Fruit fly (Drosophila melanogaster) whole organism, embryonic: ENCODE data around the gene CG14718.
A peak's percentile ranks its signal among the peaks of the same experiment; 100 is the strongest.

ENCODE experiments used
- Asciz ChIP-seq: fragments of 200-800 bp; sonication (Bioruptor generic); optimal IDR thresholded peaks from 2 replicates; lab custom pipeline; 2017; ENCODE audit warnings: missing biosample characterization, mild to moderate bottlenecking, missing genetic modification characterization, missing genetic modification reagents
- Atf6 ChIP-seq: fragments of 200-800 bp; sonication (Bioruptor generic); IDR thresholded peaks from 2 replicates; pipeline ENCODE4 v1.3.6; 2022; ENCODE audit warnings: missing biosample characterization, missing genetic modification characterization
- CG10543 ChIP-seq: fragments of 200-800 bp; sonication (Bioruptor generic); optimal IDR thresholded peaks from 3 replicates; lab custom pipeline; 2017; ENCODE audit warnings: missing biosample characterization, mild to moderate bottlenecking, missing genetic modification characterization, moderate library complexity
- CG11504 ChIP-seq: fragments of 200-800 bp; sonication (Bioruptor generic); optimal IDR thresholded peaks from 3 replicates; lab custom pipeline; 2019; ENCODE audit warnings: missing biosample characterization, mild to moderate bottlenecking, missing genetic modification characterization, moderate library complexity
- CG18764 ChIP-seq: fragments of 200-800 bp; sonication (Bioruptor generic); optimal IDR thresholded peaks from 3 replicates; lab custom pipeline; 2016; ENCODE audit warnings: missing biosample characterization, missing genetic modification characterization
- CG34376 ChIP-seq: fragments of 200-800 bp; sonication (Bioruptor generic); optimal IDR thresholded peaks from 2 replicates; lab custom pipeline; 2018; ENCODE audit warnings: missing biosample characterization, mild to moderate bottlenecking, missing genetic modification characterization
- CG4360 ChIP-seq: fragments of 200-800 bp; sonication (Bioruptor generic); IDR thresholded peaks from 2 replicates; pipeline ENCODE4 v1.3.6; 2022; ENCODE audit warnings: missing biosample characterization, missing genetic modification characterization
- CG5180 ChIP-seq: fragments of 200-800 bp; sonication (Bioruptor generic); optimal IDR thresholded peaks from 3 replicates; lab custom pipeline; 2017; ENCODE audit warnings: missing biosample characterization, missing genetic modification characterization, mild to moderate bottlenecking, moderate library complexity, missing genetic modification reagents
- CG6175 ChIP-seq: fragments of 200-800 bp; sonication (Bioruptor generic); IDR thresholded peaks from 3 replicates; pipeline ENCODE4 v1.3.6; 2022; ENCODE audit warnings: missing biosample characterization, missing genetic modification characterization
- CG8478 ChIP-seq: fragments of >200 bp; optimal IDR thresholded peaks from 2 replicates; lab custom pipeline; 2018
- Deaf1 ChIP-seq: fragments of 200-800 bp; optimal IDR thresholded peaks from 3 replicates; lab custom pipeline; 2019; ENCODE audit warnings: missing biosample characterization, mild to moderate bottlenecking, missing genetic modification characterization, moderate library complexity
- Doc3 ChIP-seq: fragments of 200-800 bp; sonication (Bioruptor generic); IDR thresholded peaks from 3 replicates; pipeline ENCODE4 v1.3.6; 2022; ENCODE audit warnings: missing biosample characterization, missing genetic modification characterization; ENCODE audit not compliant: partially characterized antibody
- Ets65A ChIP-seq: fragments of 200-800 bp; sonication (Bioruptor generic); peaks from one replicate; lab custom pipeline; 2016; ENCODE audit warnings: missing biosample characterization, missing genetic modification characterization
- Fer1 ChIP-seq: fragments of 200-800 bp; sonication (Bioruptor generic); optimal IDR thresholded peaks from 2 replicates; lab custom pipeline; 2017; ENCODE audit warnings: missing biosample characterization, mild to moderate bottlenecking, missing genetic modification characterization
- H2.0 ChIP-seq: fragments of 200-800 bp; sonication (Bioruptor generic); IDR thresholded peaks from 2 replicates; pipeline ENCODE4 v1.3.6; 2022; ENCODE audit warnings: missing biosample characterization, missing genetic modification characterization
- HmgZ ChIP-seq: fragments of 200-800 bp; sonication (Bioruptor generic); optimal IDR thresholded peaks from 2 replicates; lab custom pipeline; 2018; ENCODE audit warnings: missing biosample characterization, mild to moderate bottlenecking, missing genetic modification characterization
- Hr3 ChIP-seq: fragments of 200-800 bp; sonication (Bioruptor generic); optimal IDR thresholded peaks from 3 replicates; lab custom pipeline; 2016; ENCODE audit warnings: missing biosample characterization, missing genetic modification characterization
- Hr78 ChIP-seq, 2 experiments: fragments of 200-800 bp in 1 of 2; fragments of >200 bp in 1 of 2; sonication (Bioruptor generic) in 1 of 2; optimal IDR thresholded peaks; 2 replicates each; lab custom pipeline; 2017 to 2019; ENCODE audit warnings: missing biosample characterization in 2 of 2, missing genetic modification characterization in 2 of 2, mild to moderate bottlenecking in 1 of 2, moderate library complexity in 1 of 2
- Jarid2 ChIP-seq: fragments of 200-800 bp; sonication (Bioruptor generic); optimal IDR thresholded peaks from 3 replicates; lab custom pipeline; 2017; ENCODE audit warnings: mild to moderate bottlenecking, missing biosample characterization, missing genetic modification reagents, missing genetic modification characterization
- NK7.1 ChIP-seq: fragments of 200-800 bp; sonication (Bioruptor generic); optimal IDR thresholded peaks from 3 replicates; lab custom pipeline; 2016; ENCODE audit warnings: missing biosample characterization, missing genetic modification characterization
- Spps ChIP-seq: fragments of 200-800 bp; sonication (Bioruptor generic); optimal IDR thresholded peaks from 2 replicates; lab custom pipeline; 2018; ENCODE audit warnings: missing biosample characterization, mild to moderate bottlenecking, missing genetic modification characterization
- Vsx1 ChIP-seq: fragments of 200-800 bp; sonication (Bioruptor generic); optimal IDR thresholded peaks from 2 replicates; lab custom pipeline; 2017; ENCODE audit warnings: missing biosample characterization, mild to moderate bottlenecking, missing genetic modification characterization, missing genetic modification reagents
- ash1 ChIP-seq: fragments of 200-800 bp; sonication (Bioruptor generic); optimal IDR thresholded peaks from 2 replicates; lab custom pipeline; 2018; ENCODE audit warnings: missing biosample characterization, mild to moderate bottlenecking, missing genetic modification characterization
- bigmax ChIP-seq: fragments of 200-800 bp; sonication (Bioruptor generic); optimal IDR thresholded peaks from 2 replicates; lab custom pipeline; 2018; ENCODE audit warnings: missing biosample characterization, mild to moderate bottlenecking, missing genetic modification characterization
- caup ChIP-seq: fragments of 200-800 bp; sonication (Bioruptor generic); optimal IDR thresholded peaks from 3 replicates; lab custom pipeline; 2017; ENCODE audit warnings: missing biosample characterization, mild to moderate bottlenecking, missing genetic modification characterization, moderate library complexity; ENCODE audit not compliant: severe bottlenecking
- chinmo ChIP-seq: fragments of 200-800 bp; sonication (Bioruptor generic); IDR thresholded peaks from 4 replicates; pipeline ENCODE4 v1.3.6; 2022; ENCODE audit warnings: missing biosample characterization, missing genetic modification characterization; ENCODE audit not compliant: partially characterized antibody
- crol ChIP-seq: fragments of 200-800 bp; sonication (Bioruptor generic); IDR thresholded peaks from 2 replicates; pipeline ENCODE4 v1.3.6; 2022; ENCODE audit warnings: missing biosample characterization, missing genetic modification characterization
- exex ChIP-seq: fragments of 200-800 bp; sonication (Bioruptor generic); optimal IDR thresholded peaks from 4 replicates; lab custom pipeline; 2018; ENCODE audit warnings: missing biosample characterization, mild to moderate bottlenecking, missing genetic modification characterization, moderate library complexity
- fd3F ChIP-seq: fragments of 200-800 bp; sonication (Bioruptor generic); optimal IDR thresholded peaks from 2 replicates; lab custom pipeline; 2018; ENCODE audit warnings: missing biosample characterization, mild to moderate bottlenecking, missing genetic modification characterization, moderate library complexity
- hkb ChIP-seq, 2 experiments: fragments of 200-800 bp in 1 of 2; fragments of >200 bp in 1 of 2; sonication (Bioruptor generic) in 1 of 2; IDR thresholded peaks in 1 of 2; optimal IDR thresholded peaks in 1 of 2; 2 replicates each; pipeline versions ENCODE4 v1.3.6 to Lab custom; 2017 to 2022; ENCODE audit warnings: missing biosample characterization in 1 of 2, missing genetic modification characterization in 1 of 2
- lab ChIP-seq: fragments of 200-800 bp; sonication (Bioruptor generic); optimal IDR thresholded peaks from 3 replicates; lab custom pipeline; 2017; ENCODE audit warnings: missing biosample characterization, missing genetic modification characterization, mild to moderate bottlenecking, moderate library complexity, missing genetic modification reagents
- onecut ChIP-seq: fragments of 200-800 bp; sonication (Bioruptor generic); IDR thresholded peaks from 2 replicates; pipeline ENCODE4 v1.3.6; 2022; ENCODE audit warnings: missing biosample characterization, missing genetic modification characterization
- phol ChIP-seq: fragments of 200-800 bp; sonication (Bioruptor generic); optimal IDR thresholded peaks from 3 replicates; lab custom pipeline; 2018; ENCODE audit warnings: missing biosample characterization, mild to moderate bottlenecking, missing genetic modification characterization, moderate library complexity
- row ChIP-seq: fragments of 200-800 bp; sonication (Bioruptor generic); IDR thresholded peaks from 3 replicates; pipeline ENCODE4 v1.3.6; 2022; ENCODE audit warnings: missing biosample characterization, missing genetic modification characterization
- scrt ChIP-seq: fragments of 200-800 bp; sonication (Bioruptor generic); optimal IDR thresholded peaks from 2 replicates; lab custom pipeline; 2018; ENCODE audit warnings: missing biosample characterization, mild to moderate bottlenecking, missing genetic modification characterization, moderate library complexity
- sima ChIP-seq: fragments of 200-800 bp; sonication (Bioruptor generic); optimal IDR thresholded peaks from 2 replicates; lab custom pipeline; 2016; ENCODE audit warnings: missing biosample characterization, missing genetic modification characterization
- slp2 ChIP-seq: fragments of 200-800 bp; sonication (Bioruptor generic); optimal IDR thresholded peaks from 2 replicates; lab custom pipeline; 2016; ENCODE audit warnings: missing biosample characterization, missing genetic modification characterization

Gene CG14718

DNA sequence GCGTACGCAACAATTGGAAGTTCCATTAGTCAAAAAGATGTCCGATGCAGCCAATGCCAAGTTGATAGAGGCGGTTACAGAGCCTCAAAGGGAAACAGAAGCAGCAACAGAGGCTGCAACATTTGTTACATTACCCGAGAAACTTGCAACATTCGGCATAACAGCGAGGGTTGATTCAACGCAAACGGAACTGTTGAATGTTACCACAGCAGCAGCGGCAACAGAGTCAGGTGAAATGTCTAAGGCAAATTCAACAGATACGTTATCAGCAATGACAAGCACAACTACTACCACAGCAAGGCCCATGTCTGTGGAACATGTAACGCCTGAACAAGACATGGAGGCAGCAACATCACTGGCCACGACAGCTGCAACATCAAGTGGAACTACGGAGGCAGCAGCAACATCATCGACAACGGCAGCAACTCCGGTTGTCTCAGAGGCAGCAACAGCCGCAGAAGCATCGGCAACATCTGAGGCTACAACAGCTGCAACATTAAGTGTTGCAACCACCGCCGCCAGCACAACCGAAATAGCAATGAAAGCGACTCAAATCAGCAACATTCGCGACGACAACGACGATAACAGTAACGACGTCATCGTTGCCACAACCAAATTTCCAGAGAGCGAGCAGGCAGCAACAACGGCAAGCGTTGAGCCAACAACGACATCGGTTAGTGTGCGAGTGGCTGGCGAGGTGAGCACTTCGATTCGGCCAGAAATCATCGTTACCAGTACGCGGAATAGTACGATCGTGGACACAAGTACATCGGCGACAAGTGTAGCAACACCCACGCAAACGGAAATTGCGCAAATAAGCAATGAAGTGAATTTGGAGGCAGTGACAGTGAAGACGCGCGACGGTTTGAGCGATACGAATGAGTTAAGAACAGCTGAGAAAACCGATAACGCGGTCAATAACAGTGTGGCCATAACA lies 31.1 kb upstream of the CG14718 start (continued):
- TF ChIP-seq Spps (no peak), bigmax (GFP tag; lab: Kevin White, UChicago) (no peak), Deaf1 (tag; lab: Kevin White, UChicago) (peak; percentile 83), exex (peak; percentile 6), H2.0 (GFP tag; lab: Robert Waterston, UW) (no peak), Doc3 (GFP tag; lab: Robert Waterston, UW) (0 out of 3 replicates have a peak, but pooled peaks have one; percentile 31), CG18764 (no peak), lab (peak; percentile 6), HmgZ (peak; percentile 14), caup (GFP tag; lab: Kevin White, UChicago) (peak; percentile 12), fd3F (GFP tag; lab: Kevin White, UChicago) (no peak), Vsx1 (no peak), Atf6 (GFP tag; lab: Robert Waterston, UW) (0 out of 2 replicates have a peak, but pooled peaks have one; percentile 14), CG10543 (GFP tag; lab: Kevin White, UChicago) (peak; percentile 23), slp2 (GFP tag; lab: Kevin White, UChicago) (no peak), CG11504 (peak; percentile 99), onecut (GFP tag; lab: Robert Waterston, UW) (peak; percentile 36), CG6175 (peak; percentile 71), Hr78 (GFP tag; optimal IDR thresholded peaks at IDR 0.05; lab: Kevin White, UChicago) (no peak), NK7.1 (GFP tag; lab: Kevin White, UChicago) (no peak), hkb (optimal IDR thresholded peaks at IDR 0.05; lab: Kevin White, UChicago) (peak; percentile 96), hkb (GFP tag; IDR thresholded peaks at IDR 0.05; lab: Robert Waterston, UW) (0 out of 2 replicates have a peak, but pooled peaks have one; percentile 19), Fer1 (GFP tag; lab: Kevin White, UChicago) (peak; percentile 13), Asciz (no peak), CG5180 (GFP tag; lab: Kevin White, UChicago) (peak; percentile 77), Jarid2 (peak; percentile 55), row (GFP tag; lab: Robert Waterston, UW) (0 out of 3 replicates have a peak, but pooled peaks have one; percentile 7)

DNA sequence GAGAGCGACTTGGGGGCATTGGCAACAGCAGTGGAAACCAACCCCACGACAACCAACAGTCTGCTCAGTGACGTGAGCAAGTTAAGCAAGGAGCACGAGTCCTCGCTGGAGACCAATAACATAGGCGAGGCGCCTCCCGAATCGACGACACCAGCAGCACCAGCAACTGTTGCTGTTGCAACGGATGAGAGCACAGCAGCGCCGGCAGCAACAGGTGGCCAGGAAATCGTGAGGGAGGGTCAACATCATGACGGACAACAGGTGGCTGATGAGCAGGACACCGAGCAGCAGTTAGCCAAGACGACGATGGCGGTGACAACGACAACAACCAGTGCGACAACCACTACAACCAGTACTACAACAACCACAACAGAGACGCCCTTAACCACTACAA lies 30.5 kb upstream of the CG14718 start:
- TF ChIP-seq Ets65A (peak; percentile 41), phol (tag; lab: Kevin White, UChicago) (no peak), scrt (GFP tag; lab: Kevin White, UChicago) (peak; percentile 88), ash1 (GFP tag; lab: Kevin White, UChicago) (no peak), CG34376 (GFP tag; lab: Kevin White, UChicago) (no peak), chinmo (GFP tag; lab: Robert Waterston, UW) (0 out of 4 replicates have a peak, but pooled peaks have one; percentile 16), sima (GFP tag; lab: Kevin White, UChicago) (no peak), Deaf1 (tag; lab: Kevin White, UChicago) (peak; percentile 17), Hr3 (no peak), CG4360 (GFP tag; lab: Robert Waterston, UW) (peak; percentile 25; the same call in 1 of the 2 replicates), crol (GFP tag; lab: Robert Waterston, UW) (no peak), CG8478 (peak; percentile 83)
